Worm (Caenorhabditis elegans): ENCODE data around the gene clec-225.

The clec-225 gene

DNA sequence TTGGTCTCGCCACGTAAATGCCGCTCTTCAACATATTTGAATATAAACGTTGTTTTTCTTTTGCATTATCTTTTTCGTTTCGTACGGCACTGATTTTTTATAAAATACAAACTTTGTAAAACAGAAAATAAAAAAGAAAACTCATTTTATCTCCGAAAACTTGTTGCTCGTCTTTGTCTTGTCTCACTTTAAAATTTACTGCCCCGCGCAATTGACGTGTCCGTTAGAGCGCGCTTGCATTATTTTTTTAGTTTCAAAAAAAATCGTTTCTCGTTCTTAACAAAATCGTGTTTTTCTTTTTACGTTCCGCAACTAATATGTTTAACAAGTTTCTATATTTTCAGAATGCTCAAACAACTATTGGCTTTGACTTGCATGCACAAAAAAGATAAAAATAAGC, 17.9 kb upstream of the clec-225 start, which contains the start of gene noca-1:
TSS of gene noca-1 (plus strand) at position 345 of the 400 bp plus-strand sequence.
- no peak for TF ChIP-seq sem-4 (tag; optimal IDR thresholded peaks at IDR 0.05)
- no peak for TF ChIP-seq nhr-77 (tag; optimal IDR thresholded peaks at IDR 0.05)
- no peak for TF ChIP-seq ama-1 (optimal IDR thresholded peaks at IDR 0.05)
- no peak for TF ChIP-seq zag-1 (tag; optimal IDR thresholded peaks at IDR 0.05)
- no peak for TF ChIP-seq ztf-4 (tag; optimal IDR thresholded peaks at IDR 0.05)
- no peak for TF ChIP-seq alr-1 (tag; optimal IDR thresholded peaks at IDR 0.05)
- no peak for TF ChIP-seq Y55F3AM.14 (GFP tag; optimal IDR thresholded peaks at IDR 0.05)
- TF ChIP-seq elt-1 (tag; optimal IDR thresholded peaks at IDR 0.05), result no peak
- no peak for TF ChIP-seq mab-5 (tag; optimal IDR thresholded peaks at IDR 0.05)
- TF ChIP-seq sma-9 (GFP tag; optimal IDR thresholded peaks at IDR 0.05), result no peak
- TF ChIP-seq sma-9 (tag; optimal IDR thresholded peaks at IDR 0.05), result no peak
- TF ChIP-seq nhr-6 (tag; optimal IDR thresholded peaks at IDR 0.05), result no peak
- TF ChIP-seq snpc-4 (tag; optimal IDR thresholded peaks at IDR 0.05), result no peak
- TF ChIP-seq ztf-11 (tag; optimal IDR thresholded peaks at IDR 0.05), result no peak
- TF ChIP-seq unc-55 (GFP tag; optimal IDR thresholded peaks at IDR 0.05), result no peak

DNA sequence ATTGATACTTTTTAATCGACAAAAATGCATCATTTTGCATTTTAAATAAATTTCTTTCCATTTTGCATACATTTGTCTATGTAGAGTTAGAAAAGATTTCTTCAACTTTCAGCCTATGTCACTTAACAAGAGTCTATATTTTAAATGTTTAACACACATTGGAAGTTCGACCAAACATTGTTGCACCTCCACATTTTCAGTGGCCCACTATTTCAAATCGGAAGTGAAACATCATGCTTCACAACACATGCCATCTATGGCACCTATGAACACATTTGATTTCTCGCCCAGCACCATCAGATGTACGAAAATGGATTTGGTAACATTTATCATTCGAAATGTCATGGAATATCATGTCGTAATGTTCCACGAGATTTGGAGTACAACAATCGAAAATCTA, 4.0 kb upstream of the clec-225 start, which contains the start of gene dhc-3:
TSS of gene dhc-3 (plus strand) at position 301 of the 400 bp plus-strand sequence.
- TF ChIP-seq mbf-1 (tag; optimal IDR thresholded peaks at IDR 0.05) (no peak), C34F6.9 (tag; optimal IDR thresholded peaks at IDR 0.05) (no peak), unc-39 (tag; optimal IDR thresholded peaks at IDR 0.05) (no peak), nhr-6 (tag; optimal IDR thresholded peaks at IDR 0.05) (no peak), elt-3 (tag; optimal IDR thresholded peaks at IDR 0.05) (no peak), dmd-4 (tag; optimal IDR thresholded peaks at IDR 0.05) (no peak), nhr-237 (tag; optimal IDR thresholded peaks at IDR 0.05) (no peak), sma-9 (GFP tag; optimal IDR thresholded peaks at IDR 0.05) (no peak), sma-9 (tag; optimal IDR thresholded peaks at IDR 0.05) (no peak), mab-5 (tag; optimal IDR thresholded peaks at IDR 0.05) (no peak), sma-3 (GFP tag; optimal IDR thresholded peaks at IDR 0.05) (no peak), nhr-77 (tag; optimal IDR thresholded peaks at IDR 0.05) (no peak), nhr-21 (tag; optimal IDR thresholded peaks at IDR 0.05) (no peak), ztf-1 (GFP tag; conservative IDR thresholded peaks at IDR 0.05) (no peak), unc-55 (GFP tag; optimal IDR thresholded peaks at IDR 0.05) (no peak)

DNA sequence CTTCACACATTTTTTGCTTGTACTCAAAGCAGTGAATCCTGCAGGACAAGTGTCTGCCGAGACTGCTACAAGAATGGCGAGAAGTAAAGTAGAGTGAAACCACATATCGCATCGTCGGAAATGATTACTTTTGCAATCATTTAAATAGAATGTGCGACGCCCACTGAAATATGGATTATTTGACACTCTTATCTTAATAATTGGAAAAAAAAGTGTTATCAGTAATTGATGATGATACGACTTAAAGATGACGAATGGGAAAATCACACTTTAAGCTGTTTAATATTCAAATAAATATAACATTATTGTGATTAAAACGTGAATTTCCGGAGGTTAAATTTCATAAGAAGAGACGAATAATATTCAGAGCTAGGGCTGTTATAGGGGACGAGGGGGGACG, 3.3 kb upstream of the clec-225 start, which contains the start of gene clec-41:
TSS of gene clec-41 (minus strand) at position 147 of the 400 bp plus-strand sequence.
- peak; percentile 96 for TF ChIP-seq fos-1 (tag; optimal IDR thresholded peaks at IDR 0.05)
- no peak for TF ChIP-seq lin-11 (tag; optimal IDR thresholded peaks at IDR 0.05)

DNA sequence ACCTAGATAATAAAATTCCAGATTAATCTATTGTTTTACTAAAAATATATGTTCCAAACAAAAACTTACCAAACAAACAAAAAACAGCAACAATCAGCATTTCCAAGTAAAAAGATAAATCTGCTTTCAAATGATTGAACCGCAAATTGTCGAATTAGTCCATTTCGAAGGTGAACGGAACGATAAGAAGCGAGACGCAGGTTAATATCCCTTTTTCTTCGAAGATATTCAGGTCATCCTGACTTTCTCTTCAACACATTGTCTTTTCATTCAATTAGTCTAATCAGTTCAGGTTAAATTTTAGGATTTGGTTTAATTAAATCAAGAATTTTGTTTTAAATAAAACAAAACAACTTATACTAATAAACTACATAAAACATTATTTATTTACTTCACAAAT, 1.3 kb downstream of the clec-225 start, which contains the start of gene B0365.9:
TSS of gene B0365.9 (minus strand) at position 186 of the 400 bp plus-strand sequence.
- TF ChIP-seq sem-4 (tag; optimal IDR thresholded peaks at IDR 0.05) (no peak), aly-2 (tag; optimal IDR thresholded peaks at IDR 0.05) (no peak), unc-55 (GFP tag; optimal IDR thresholded peaks at IDR 0.05) (no peak), sma-3 (GFP tag; optimal IDR thresholded peaks at IDR 0.05) (no peak), alr-1 (tag; optimal IDR thresholded peaks at IDR 0.05) (no peak), lsy-2 (tag; optimal IDR thresholded peaks at IDR 0.05) (no peak), ztf-11 (tag; optimal IDR thresholded peaks at IDR 0.05) (no peak), zag-1 (tag; optimal IDR thresholded peaks at IDR 0.05) (no peak), ZK546.5 (tag; optimal IDR thresholded peaks at IDR 0.05) (no peak), blmp-1 (tag; optimal IDR thresholded peaks at IDR 0.05; ENCODE audit: insufficient read depth) (no peak)

DNA sequence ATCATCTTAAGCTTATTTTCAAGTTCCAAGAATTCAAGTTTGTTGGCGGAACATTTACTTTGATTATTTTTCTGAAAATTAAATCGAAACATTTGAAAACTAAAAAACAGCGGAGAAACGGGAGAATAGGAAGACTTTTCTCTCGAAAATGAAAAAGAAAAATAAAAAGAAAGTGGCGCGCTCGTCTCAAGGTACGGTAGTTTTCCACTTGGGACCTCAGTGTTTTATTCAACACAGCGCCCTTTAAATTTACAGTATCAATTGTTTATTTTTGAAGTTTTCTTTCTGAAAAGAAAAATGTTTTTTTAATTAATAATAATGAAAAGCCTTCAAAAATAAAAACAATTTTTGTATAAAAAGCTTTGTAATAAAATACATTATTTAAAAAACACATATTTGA, 3.2 kb downstream of the clec-225 start:
- TF ChIP-seq elt-3 (tag; optimal IDR thresholded peaks at IDR 0.05), result no peak
- TF ChIP-seq lsy-2 (tag; optimal IDR thresholded peaks at IDR 0.05), result peak in 1 of 2 experiments; percentile 72

DNA sequence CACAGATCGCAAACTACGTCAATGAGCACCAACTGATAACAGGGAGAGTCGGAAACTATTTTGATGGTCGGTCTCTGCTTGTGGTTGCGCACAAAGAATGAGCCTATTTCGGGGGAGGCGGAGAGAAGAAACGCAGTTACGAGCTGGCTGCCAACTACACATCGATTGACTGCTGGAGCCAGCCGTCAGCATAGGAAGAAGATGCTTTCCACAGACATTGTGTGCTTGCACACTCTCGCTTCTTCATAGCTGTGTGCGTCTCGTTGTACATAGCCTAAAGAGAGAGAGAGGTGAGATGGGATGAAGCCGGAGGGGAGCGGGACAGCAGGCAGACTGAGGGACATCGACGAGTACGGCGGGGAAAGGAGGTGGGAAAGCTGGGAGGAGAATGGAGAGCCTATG, 4.2 kb downstream of the clec-225 start:
- TF ChIP-seq nhr-237 (tag; optimal IDR thresholded peaks at IDR 0.05) (no peak), ama-1 (optimal IDR thresholded peaks at IDR 0.05) (no peak), ztf-4 (tag; optimal IDR thresholded peaks at IDR 0.05) (no peak), dmd-4 (tag; optimal IDR thresholded peaks at IDR 0.05) (no peak), nhr-129 (tag; optimal IDR thresholded peaks at IDR 0.05) (peak; percentile 88), ceh-82 (tag; optimal IDR thresholded peaks at IDR 0.05) (no peak), nhr-10 (tag; optimal IDR thresholded peaks at IDR 0.05) (no peak), ztf-11 (tag; optimal IDR thresholded peaks at IDR 0.05) (no peak), unc-55 (GFP tag; optimal IDR thresholded peaks at IDR 0.05) (peak; percentile 78), C34F6.9 (tag; optimal IDR thresholded peaks at IDR 0.05) (peak; percentile 74), sma-9 (GFP tag; optimal IDR thresholded peaks at IDR 0.05) (peak; percentile 57), sma-9 (tag; optimal IDR thresholded peaks at IDR 0.05) (no peak), zag-1 (tag; optimal IDR thresholded peaks at IDR 0.05) (peak; percentile 81), nhr-6 (tag; optimal IDR thresholded peaks at IDR 0.05) (no peak), alr-1 (tag; optimal IDR thresholded peaks at IDR 0.05) (no peak), snpc-4 (tag; optimal IDR thresholded peaks at IDR 0.05) (no peak), F13H6.1 (tag; optimal IDR thresholded peaks at IDR 0.05) (peak; percentile 79), lsy-2 (tag; optimal IDR thresholded peaks at IDR 0.05) (peak in 1 of 2 experiments; percentile 44), mab-5 (tag; optimal IDR thresholded peaks at IDR 0.05) (peak; percentile 17), ztf-1 (GFP tag; conservative IDR thresholded peaks at IDR 0.05) (no peak), crh-2 (tag; optimal IDR thresholded peaks at IDR 0.05) (peak; percentile 74), elt-1 (tag; optimal IDR thresholded peaks at IDR 0.05) (no peak), nhr-23 (tag; optimal IDR thresholded peaks at IDR 0.05) (no peak), egl-27 (tag; optimal IDR thresholded peaks at IDR 0.05) (no peak), gmeb-1 (tag; optimal IDR thresholded peaks at IDR 0.05) (no peak), lin-13 (GFP tag; optimal IDR thresholded peaks at IDR 0.05) (peak; percentile 12), nhr-21 (tag; optimal IDR thresholded peaks at IDR 0.05) (peak; percentile 16), Y55F3AM.14 (GFP tag; optimal IDR thresholded peaks at IDR 0.05) (no peak), R02D3.7 (tag; optimal IDR thresholded peaks at IDR 0.05) (no peak)

All from whole organism, L2 larva.